Fruit fly (Drosophila melanogaster): ENCODE data around the gene CG8086.

The CG8086 gene

dm6 chr2L:8212666-8213270, 44.5 kb downstream of the CG8086 start, which contains the start of the genes CG8372 and CG8360:
TSS of gene CG8372 (minus strand) at chr2L:8212902.
TSS of gene CG8360 (plus strand) at chr2L:8212959.
- TF ChIP-seq CG9215 (GFP tag; IDR thresholded peaks at IDR 0.05), result peak; percentile 97
- TF ChIP-seq CG8924 (tag; optimal IDR thresholded peaks at IDR 0.05), result peak; percentile 98
- peak; percentile 98 for TF ChIP-seq Dek (tag; optimal IDR thresholded peaks at IDR 0.05)
- peak; percentile 99 for TF ChIP-seq CG12659 (GFP tag; optimal IDR thresholded peaks at IDR 0.05)
- TF ChIP-seq jumu (GFP tag; optimal IDR thresholded peaks at IDR 0.05), result peak; percentile 99
- TF ChIP-seq CG1647 (GFP tag; optimal IDR thresholded peaks at IDR 0.05), result peak; percentile 99
- peak; percentile 58 for TF ChIP-seq BEAF-32 (GFP tag; optimal IDR thresholded peaks at IDR 0.05)
- peak; percentile 95 for TF ChIP-seq ewg (GFP tag; optimal IDR thresholded peaks at IDR 0.05)
- TF ChIP-seq nom (GFP tag; optimal IDR thresholded peaks at IDR 0.05), result peak; percentile 98
- peak; percentile 99 for TF ChIP-seq Atf-2 (GFP tag; optimal IDR thresholded peaks at IDR 0.05)
- peak; percentile 98 for TF ChIP-seq her (GFP tag; optimal IDR thresholded peaks at IDR 0.05)
- peak; percentile 72 for TF ChIP-seq Sry-β (GFP tag; optimal IDR thresholded peaks at IDR 0.05)
- peak; percentile 99 for TF ChIP-seq CG16863 (GFP tag; optimal IDR thresholded peaks at IDR 0.05)
- peak; percentile 99 for TF ChIP-seq Optix (GFP tag; IDR thresholded peaks at IDR 0.05)
- TF ChIP-seq caup (GFP tag; optimal IDR thresholded peaks at IDR 0.05; ENCODE audit: severe bottlenecking), result peak; percentile 99
- TF ChIP-seq ase (GFP tag; IDR thresholded peaks at IDR 0.05), result peak; percentile 99
- TF ChIP-seq CG10565 (GFP tag; optimal IDR thresholded peaks at IDR 0.05), result peak; percentile 97
- peak; percentile 97 for TF ChIP-seq cwo (GFP tag; optimal IDR thresholded peaks at IDR 0.05)
- peak; percentile 99 for TF ChIP-seq bab2 (GFP tag; optimal IDR thresholded peaks at IDR 0.05)
- TF ChIP-seq CG10321 (GFP tag; IDR thresholded peaks at IDR 0.05), result peak; percentile 88
- peak; percentile 99 for TF ChIP-seq B-H1 (GFP tag; IDR thresholded peaks at IDR 0.05)
- TF ChIP-seq tgo (GFP tag; IDR thresholded peaks at IDR 0.05), result peak; percentile 99
- TF ChIP-seq Hr39 (optimal IDR thresholded peaks at IDR 0.05), result no peak
- TF ChIP-seq CG32532 (GFP tag; IDR thresholded peaks at IDR 0.05), result peak; percentile 99
- peak; percentile 100 for TF ChIP-seq sens (GFP tag)
- peak; percentile 97 for TF ChIP-seq CG14710 (tag; optimal IDR thresholded peaks at IDR 0.05)
- TF ChIP-seq Med (GFP tag), result peak; percentile 100
- peak; percentile 99 for TF ChIP-seq CG9609 (GFP tag; optimal IDR thresholded peaks at IDR 0.05)
- TF ChIP-seq Dfd (GFP tag; optimal IDR thresholded peaks at IDR 0.05), result no peak
- peak; percentile 93 for TF ChIP-seq D19A (tag; optimal IDR thresholded peaks at IDR 0.05)
- no peak for TF ChIP-seq h (optimal IDR thresholded peaks at IDR 0.05)
- peak; percentile 99 for TF ChIP-seq sens-2 (GFP tag; IDR thresholded peaks at IDR 0.05)
- TF ChIP-seq CG6765 (GFP tag; optimal IDR thresholded peaks at IDR 0.05), result peak; percentile 97
- TF ChIP-seq B-H2 (GFP tag; optimal IDR thresholded peaks at IDR 0.05), result peak; percentile 98
- peak; percentile 99 for TF ChIP-seq chm (GFP tag; IDR thresholded peaks at IDR 0.05)
- TF ChIP-seq tio (GFP tag; optimal IDR thresholded peaks at IDR 0.05), result peak; percentile 98
- TF ChIP-seq CG7963 (GFP tag; IDR thresholded peaks at IDR 0.05; ENCODE audit: partially characterized antibody), result no peak
- peak; percentile 99 for TF ChIP-seq CG6689 (GFP tag; IDR thresholded peaks at IDR 0.05)
- peak; percentile 99 for TF ChIP-seq HLH3B (GFP tag; IDR thresholded peaks at IDR 0.05)
- peak; percentile 98 for TF ChIP-seq CG12219 (GFP tag; optimal IDR thresholded peaks at IDR 0.05)
- peak; percentile 99 for TF ChIP-seq CG13624 (GFP tag; optimal IDR thresholded peaks at IDR 0.05)
- TF ChIP-seq row (GFP tag; IDR thresholded peaks at IDR 0.05), result peak; percentile 100
- TF ChIP-seq CG2712 (tag; optimal IDR thresholded peaks at IDR 0.05), result peak; percentile 99
- TF ChIP-seq dimm (GFP tag; IDR thresholded peaks at IDR 0.05), result peak; percentile 98
- TF ChIP-seq CG34422 (GFP tag; IDR thresholded peaks at IDR 0.05), result peak; percentile 99
- peak; percentile 89 for TF ChIP-seq E2f2 (GFP tag; IDR thresholded peaks at IDR 0.05)
- TF ChIP-seq stc (GFP tag; IDR thresholded peaks at IDR 0.05), result peak; percentile 99
- TF ChIP-seq gce (GFP tag; IDR thresholded peaks at IDR 0.05), result peak; percentile 98
- TF ChIP-seq p53 (GFP tag; optimal IDR thresholded peaks at IDR 0.05), result peak; percentile 98
- peak; percentile 99 for TF ChIP-seq NFAT (GFP tag; IDR thresholded peaks at IDR 0.05)
- TF ChIP-seq fd96Cb (tag; optimal IDR thresholded peaks at IDR 0.05), result peak; percentile 98

Data from whole organism, embryonic.